Worm (Caenorhabditis elegans): ENCODE data around the gene srx-66.

srx-66 gene

ce11 chrV:3913131-3913530 is 6.3 kb upstream of the srx-66 start:
- no peak for TF ChIP-seq nhr-28 (tag; optimal IDR thresholded peaks at IDR 0.05)
- no peak for TF ChIP-seq drap-1 (GFP tag; optimal IDR thresholded peaks at IDR 0.05)
- TF ChIP-seq pha-4 (tag; optimal IDR thresholded peaks at IDR 0.05): no peak
- no peak for TF ChIP-seq sptf-1 (tag; optimal IDR thresholded peaks at IDR 0.05)

ce11 chrV:3916480-3916879 is 2.9 kb upstream of the srx-66 start, which contains the start of gene srx-67:
TSS of gene srx-67 (plus strand) at chrV:3916780.
- TF ChIP-seq ztf-11 (tag; optimal IDR thresholded peaks at IDR 0.05) (no peak), nhr-237 (tag; optimal IDR thresholded peaks at IDR 0.05) (no peak), unc-120 (tag; optimal IDR thresholded peaks at IDR 0.05; ENCODE audit: poor library complexity, severe bottlenecking) (no peak), elt-3 (tag; optimal IDR thresholded peaks at IDR 0.05) (no peak), sem-2 (GFP tag; optimal IDR thresholded peaks at IDR 0.05) (no peak), lin-32 (GFP tag; optimal IDR thresholded peaks at IDR 0.05) (no peak), M03D4.4 (tag; optimal IDR thresholded peaks at IDR 0.05) (no peak), flh-1 (GFP tag; optimal IDR thresholded peaks at IDR 0.05) (no peak), nhr-12 (tag; optimal IDR thresholded peaks at IDR 0.05) (no peak), hlh-1 (tag; optimal IDR thresholded peaks at IDR 0.05) (no peak), tbx-8 (GFP tag; optimal IDR thresholded peaks at IDR 0.05) (no peak)

- TF ChIP-seq cnd-1 (tag; optimal IDR thresholded peaks at IDR 0.05): no peak
- TF ChIP-seq ceh-83 (GFP tag; optimal IDR thresholded peaks at IDR 0.05): no peak
- no peak for TF ChIP-seq flh-1 (GFP tag; optimal IDR thresholded peaks at IDR 0.05)
- no peak for TF ChIP-seq lin-13 (tag; optimal IDR thresholded peaks at IDR 0.05)
- no peak for TF ChIP-seq nhr-28 (tag; optimal IDR thresholded peaks at IDR 0.05)
- TF ChIP-seq blmp-1 (tag; optimal IDR thresholded peaks at IDR 0.05): no peak
- no peak for TF ChIP-seq mep-1 (tag; optimal IDR thresholded peaks at IDR 0.05)
- no peak for TF ChIP-seq ces-1 (GFP tag; optimal IDR thresholded peaks at IDR 0.05)
- no peak for TF ChIP-seq lsy-2 (tag; optimal IDR thresholded peaks at IDR 0.05)
- TF ChIP-seq elt-1 (tag; optimal IDR thresholded peaks at IDR 0.05; ENCODE audit: borderline replicate concordance, insufficient read depth): no peak
- TF ChIP-seq nhr-237 (tag; optimal IDR thresholded peaks at IDR 0.05): no peak
- no peak for TF ChIP-seq drap-1 (GFP tag; optimal IDR thresholded peaks at IDR 0.05)
- no peak for TF ChIP-seq unc-39 (tag; optimal IDR thresholded peaks at IDR 0.05)
- no peak for TF ChIP-seq zip-8 (tag; optimal IDR thresholded peaks at IDR 0.05)
- no peak for TF ChIP-seq ceh-43 (GFP tag; optimal IDR thresholded peaks at IDR 0.05)
- TF ChIP-seq nhr-76 (tag; optimal IDR thresholded peaks at IDR 0.05): no peak
- TF ChIP-seq elt-3 (tag; optimal IDR thresholded peaks at IDR 0.05): no peak
- no peak for TF ChIP-seq sptf-1 (tag; optimal IDR thresholded peaks at IDR 0.05)
- no peak for TF ChIP-seq bed-3 (GFP tag; optimal IDR thresholded peaks at IDR 0.05)
- TF ChIP-seq nhr-12 (tag; optimal IDR thresholded peaks at IDR 0.05): no peak
Observed at ce11 chrV:3921635-3922034, 2.2 kb downstream of the srx-66 start, which contains the start of gene srx-65. TSS of gene srx-65 (plus strand) at chrV:3921935.

- TF ChIP-seq lin-13 (tag; optimal IDR thresholded peaks at IDR 0.05) (no peak), elt-1 (tag; optimal IDR thresholded peaks at IDR 0.05; ENCODE audit: borderline replicate concordance, insufficient read depth) (no peak), cnd-1 (tag; optimal IDR thresholded peaks at IDR 0.05) (no peak), drap-1 (GFP tag; optimal IDR thresholded peaks at IDR 0.05) (no peak), ham-2 (GFP tag; optimal IDR thresholded peaks at IDR 0.05) (no peak), zip-8 (tag; optimal IDR thresholded peaks at IDR 0.05) (no peak), nhr-12 (tag; optimal IDR thresholded peaks at IDR 0.05) (no peak), M03D4.4 (tag; optimal IDR thresholded peaks at IDR 0.05) (no peak)
Observed at ce11 chrV:3922547-3922946, 3.2 kb downstream of the srx-66 start.

- TF ChIP-seq ces-1 (GFP tag; optimal IDR thresholded peaks at IDR 0.05) (no peak), mab-5 (tag; optimal IDR thresholded peaks at IDR 0.05) (no peak)
Observed at ce11 chrV:3927522-3927921, 8.1 kb downstream of the srx-66 start.

- TF ChIP-seq mep-1 (tag; optimal IDR thresholded peaks at IDR 0.05) (no peak), lsy-2 (tag; optimal IDR thresholded peaks at IDR 0.05) (no peak), sptf-1 (tag; optimal IDR thresholded peaks at IDR 0.05) (no peak), ceh-83 (GFP tag; optimal IDR thresholded peaks at IDR 0.05) (no peak), ztf-11 (tag; optimal IDR thresholded peaks at IDR 0.05) (no peak), sem-2 (GFP tag; optimal IDR thresholded peaks at IDR 0.05) (no peak), unc-62 (GFP tag; optimal IDR thresholded peaks at IDR 0.05) (no peak), nhr-76 (tag; optimal IDR thresholded peaks at IDR 0.05) (no peak), ces-1 (GFP tag; optimal IDR thresholded peaks at IDR 0.05) (no peak), unc-39 (tag; optimal IDR thresholded peaks at IDR 0.05) (no peak), mab-5 (tag; optimal IDR thresholded peaks at IDR 0.05) (no peak), elt-3 (tag; optimal IDR thresholded peaks at IDR 0.05) (no peak), unc-120 (tag; optimal IDR thresholded peaks at IDR 0.05; ENCODE audit: poor library complexity, severe bottlenecking) (no peak), ceh-43 (GFP tag; optimal IDR thresholded peaks at IDR 0.05) (no peak), cnd-1 (tag; optimal IDR thresholded peaks at IDR 0.05) (no peak), lin-13 (tag; optimal IDR thresholded peaks at IDR 0.05) (no peak), hlh-1 (tag; optimal IDR thresholded peaks at IDR 0.05) (no peak), flh-1 (GFP tag; optimal IDR thresholded peaks at IDR 0.05) (no peak), bed-3 (GFP tag; optimal IDR thresholded peaks at IDR 0.05) (no peak)
Observed at ce11 chrV:3929099-3929498, 9.7 kb downstream of the srx-66 start, which contains the start of gene srx-64. TSS of gene srx-64 (plus strand) at chrV:3929399.

Measured in whole organism, mixed stage, embryonic.